Fruit fly (Drosophila melanogaster) ovary, adult (tissue): ENCODE results near the gene CG43090.

Experiments
- CG17801 ChIP-seq: fragments of 200-800 bp; optimal IDR thresholded peaks from 2 replicates; lab custom pipeline; 2019; ENCODE audit warnings: missing biosample characterization, mild to moderate bottlenecking, missing genetic modification characterization, moderate library complexity; ENCODE audit not compliant: partially characterized antibody

CG43090 gene

dm6 chrX:6199791-6200190 is at the start of gene CG43090:
TSS of gene CG43090 (minus strand) at chrX:6199891.
- TF ChIP-seq CG17801 (GFP tag; lab: Kevin White, UChicago), result no peak

- no peak for TF ChIP-seq CG17801 (GFP tag; lab: Kevin White, UChicago)
Observed at dm6 chrX:6237015-6237414, 37.3 kb upstream of the CG43090 start, which contains the start of gene CG14445. TSS of gene CG14445 (plus strand) at chrX:6237315.

- TF ChIP-seq CG17801 (GFP tag; lab: Kevin White, UChicago), result no peak
Observed at dm6 chrX:6231764-6232163, 32.1 kb upstream of the CG43090 start.

DNA sequence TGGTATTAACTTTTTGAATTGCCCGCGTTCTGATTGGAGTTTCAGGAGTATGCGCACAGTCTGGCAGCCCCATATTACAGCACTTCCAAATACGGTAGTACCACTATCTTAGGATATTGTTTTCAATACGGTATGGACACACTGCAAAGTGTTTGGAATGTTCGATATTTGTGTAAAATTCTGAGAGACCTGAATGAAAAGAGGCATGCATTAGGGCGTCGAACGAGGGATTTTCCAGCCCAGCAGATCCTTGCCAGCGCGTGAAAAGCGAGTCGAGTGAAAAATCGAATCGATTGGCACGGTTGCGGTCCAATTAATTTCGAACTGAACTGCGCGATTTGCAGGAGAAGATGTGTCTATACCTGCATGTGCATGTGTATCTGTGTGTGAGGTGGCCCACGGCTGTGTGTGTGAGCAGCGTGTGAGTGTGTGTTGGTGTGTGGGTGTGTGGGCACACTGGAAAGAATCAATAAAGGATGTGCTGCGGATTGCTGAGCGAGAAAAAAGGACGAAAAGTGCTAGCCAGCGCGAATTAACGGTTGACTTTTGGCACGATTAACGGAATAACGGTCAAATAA is 25.9 kb upstream of the CG43090 start, which contains the start of gene dtn:
Gene dtn (plus strand): TSS at position 176 of the 578 bp plus-strand sequence.
- TF ChIP-seq CG17801 (GFP tag; lab: Kevin White, UChicago), result no peak

dm6 chrX:6224225-6225190 is 24.8 kb upstream of the CG43090 start, which contains the start of gene sqh:
TSS of gene sqh (minus strand) at chrX:6225140.
- TF ChIP-seq CG17801 (GFP tag; lab: Kevin White, UChicago), result peak; percentile 89

dm6 chrX:6219845-6220345 is 20.2 kb upstream of the CG43090 start, which contains the start of gene Efr:
TSS of gene Efr (plus strand) at chrX:6219957.
- peak; percentile 15 for TF ChIP-seq CG17801 (GFP tag; lab: Kevin White, UChicago)

DNA sequence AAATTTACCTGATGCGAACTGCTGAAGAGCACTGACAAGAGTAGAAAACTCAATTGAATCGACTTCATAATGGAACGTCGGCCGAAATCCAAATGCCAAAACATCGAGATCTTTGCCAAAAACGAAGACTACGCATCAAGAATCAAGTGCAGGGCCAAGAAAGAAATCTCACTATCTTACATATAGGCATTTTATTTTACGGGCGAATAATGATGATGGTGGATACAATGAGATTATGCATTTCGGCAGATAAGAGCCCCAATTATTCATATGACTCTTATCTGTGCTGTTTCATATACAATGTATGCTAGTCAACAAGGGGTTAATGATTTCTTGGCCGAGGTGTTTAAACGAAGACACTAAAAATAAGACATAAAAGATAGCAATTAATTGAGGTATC is 19.5 kb upstream of the CG43090 start, which contains the start of gene Btnd:
Gene Btnd (minus strand): TSS at position 101 of the 400 bp plus-strand sequence.
- no peak for TF ChIP-seq CG17801 (GFP tag; lab: Kevin White, UChicago)

- TF ChIP-seq CG17801 (GFP tag; lab: Kevin White, UChicago), result no peak
Observed at dm6 chrX:6216650-6217049, 17.0 kb upstream of the CG43090 start.

- TF ChIP-seq CG17801 (GFP tag; lab: Kevin White, UChicago), result no peak
Observed at dm6 chrX:6205099-6205498, 5.4 kb upstream of the CG43090 start.

- TF ChIP-seq CG17801 (GFP tag; lab: Kevin White, UChicago), result no peak
Observed at dm6 chrX:6202509-6202979, 2.9 kb upstream of the CG43090 start, which contains the start of gene vanin-like. TSS of gene vanin-like (minus strand) at chrX:6202559.

dm6 chrX:6201459-6201858 is 1.8 kb upstream of the CG43090 start:
- no peak for TF ChIP-seq CG17801 (GFP tag; lab: Kevin White, UChicago)

DNA sequence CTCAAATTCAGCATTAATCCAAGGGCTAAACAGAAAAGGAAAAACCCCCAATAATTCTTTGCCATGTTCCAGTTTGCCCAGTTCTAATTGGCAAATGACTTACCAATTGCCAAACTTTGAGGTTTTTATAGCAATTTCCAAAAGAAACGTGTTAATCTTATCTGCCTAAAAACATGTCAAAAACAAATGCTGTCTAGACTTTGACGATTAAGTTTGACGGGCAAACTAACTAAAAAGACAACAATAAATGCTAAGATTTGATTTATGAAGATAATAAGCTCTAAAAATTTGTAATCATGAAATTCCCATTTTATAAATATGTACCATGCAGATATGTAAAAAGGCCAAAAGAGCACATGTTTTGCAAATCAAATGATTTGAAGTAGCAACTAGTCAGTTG is 1.1 kb downstream of the CG43090 start, which contains the start of gene CG32751:
Gene CG32751 (minus strand): TSS at position 101 of the 400 bp plus-strand sequence.
- TF ChIP-seq CG17801 (GFP tag; lab: Kevin White, UChicago), result no peak

dm6 chrX:6196339-6196738 is 3.4 kb downstream of the CG43090 start, which contains the start of gene CG32750:
TSS of gene CG32750 (minus strand) at chrX:6196439.
- TF ChIP-seq CG17801 (GFP tag; lab: Kevin White, UChicago), result no peak

DNA sequence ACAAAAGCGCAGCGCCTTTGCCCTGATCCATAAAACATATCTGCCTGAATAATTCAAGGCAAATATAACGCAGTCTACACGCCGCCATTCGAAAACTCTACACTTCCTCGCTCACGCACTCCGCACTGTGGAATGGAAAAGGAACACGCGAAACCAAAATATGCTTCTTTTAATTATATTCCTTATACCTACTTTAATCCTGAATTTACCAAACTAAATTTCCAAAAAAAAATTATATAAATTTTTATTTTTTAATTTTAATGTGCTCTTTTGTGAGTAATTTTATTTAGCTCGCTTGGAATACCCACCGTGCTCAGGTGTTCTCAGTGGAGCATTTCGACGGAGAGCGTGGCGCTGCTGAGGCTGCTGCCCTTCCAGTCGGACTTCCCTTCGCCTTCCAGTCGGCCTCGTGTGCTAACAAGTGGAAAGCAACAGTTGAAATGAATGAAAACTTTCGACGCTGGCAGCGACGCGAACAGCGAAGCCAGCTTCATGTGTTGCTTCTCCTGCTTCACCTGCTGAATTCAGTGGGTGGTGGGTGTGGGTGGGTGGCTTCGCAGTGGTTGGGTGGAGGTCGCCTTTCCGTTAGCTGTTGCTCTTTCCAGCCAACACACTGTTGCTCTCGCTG is 6.4 kb downstream of the CG43090 start:
- TF ChIP-seq CG17801 (GFP tag; lab: Kevin White, UChicago), result no peak
